Worm (Caenorhabditis elegans): ENCODE measurements around the gene men-1.

DNA sequence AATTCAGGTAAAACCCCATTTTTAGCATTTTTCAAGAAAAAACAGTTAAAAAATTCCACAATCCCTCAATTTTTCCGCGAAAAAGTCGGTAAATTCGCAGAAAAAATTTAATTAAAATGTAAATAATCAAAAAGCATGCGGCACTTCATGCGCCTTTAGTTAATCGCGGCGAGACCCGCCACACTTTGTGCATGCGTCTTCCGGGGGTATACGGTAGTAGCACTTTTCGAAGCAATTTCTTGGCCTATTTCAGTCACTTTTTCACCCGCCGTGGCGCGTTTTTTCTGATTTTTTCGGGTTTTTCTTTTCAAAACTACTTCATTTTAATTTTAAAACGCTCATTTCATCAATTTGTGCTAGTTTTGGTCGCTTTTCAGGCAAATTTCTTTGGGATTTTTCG lies 13.3 kb upstream of the men-1 start:
- TF ChIP-seq ceh-82 (tag; optimal IDR thresholded peaks at IDR 0.05) (no peak), elt-1 (tag; optimal IDR thresholded peaks at IDR 0.05) (no peak), ama-1 (optimal IDR thresholded peaks at IDR 0.05) (no peak), ztf-11 (tag; optimal IDR thresholded peaks at IDR 0.05) (no peak)
